Fruit fly (Drosophila melanogaster) whole organism, embryonic: ENCODE results near the gene eIF4G2.

Experiments used
- CG18764 ChIP-seq: fragments of 200-800 bp; sonication (Bioruptor generic); optimal IDR thresholded peaks from 3 replicates; lab custom pipeline; 2016; ENCODE audit warnings: missing biosample characterization, missing genetic modification characterization
- HmgD ChIP-seq: fragments of 200-800 bp; sonication (Bioruptor generic); optimal IDR thresholded peaks from 3 replicates; lab custom pipeline; 2016; ENCODE audit warnings: missing biosample characterization, missing genetic modification characterization
- dysf ChIP-seq: fragments of 200-800 bp; sonication (Bioruptor generic); IDR thresholded peaks from 3 replicates; pipeline ENCODE4 v1.3.6; 2022; ENCODE audit warnings: missing biosample characterization, missing genetic modification characterization
- hbn ChIP-seq: fragments of 200-800 bp; sonication (Bioruptor generic); IDR thresholded peaks from 2 replicates; pipeline ENCODE4 v1.3.6; 2022; ENCODE audit warnings: missing biosample characterization, missing genetic modification characterization; ENCODE audit not compliant: partially characterized antibody
- lab ChIP-seq: fragments of 200-800 bp; sonication (Bioruptor generic); optimal IDR thresholded peaks from 3 replicates; lab custom pipeline; 2017; ENCODE audit warnings: missing biosample characterization, missing genetic modification characterization, mild to moderate bottlenecking, moderate library complexity, missing genetic modification reagents
- nau ChIP-seq: fragments of 200-800 bp; sonication (Bioruptor generic); optimal IDR thresholded peaks from 3 replicates; lab custom pipeline; 2017; ENCODE audit warnings: missing biosample characterization, mild to moderate bottlenecking, missing genetic modification characterization, missing genetic modification reagents
- ttk ChIP-seq: fragments of 200-800 bp; sonication (Bioruptor generic); IDR thresholded peaks from 2 replicates; pipeline ENCODE4 v2.1.2; 2022; ENCODE audit warnings: missing biosample characterization, missing genetic modification characterization

dm6 chr3R:23786768-23787631 is 32.0 kb downstream of the eIF4G2 start:
- no peak for TF ChIP-seq dysf
- TF ChIP-seq CG18764, result no peak
- TF ChIP-seq HmgD, result no peak
- TF ChIP-seq lab, result no peak
- TF ChIP-seq nau (GFP tag; lab: Kevin White, UChicago), result no peak
- TF ChIP-seq hbn (GFP tag; lab: Robert Waterston, UW), result no peak
- no peak for TF ChIP-seq ttk
